Worm (Caenorhabditis elegans): ENCODE data around the gene Y22D7AL.15.

Gene Y22D7AL.15

ce11 chrIII:1657380-1657779 is 2.3 kb downstream of the Y22D7AL.15 start, which contains the start of gene cht-4:
Gene cht-4 (minus strand): TSS chrIII:1657480.
- TF ChIP-seq R02D3.7 (tag; optimal IDR thresholded peaks at IDR 0.05), result no peak
- no peak for TF ChIP-seq daf-16 (GFP tag; optimal IDR thresholded peaks at IDR 0.05)
- peak; percentile 46 for TF ChIP-seq daf-16 (tag; optimal IDR thresholded peaks at IDR 0.05)

DNA sequence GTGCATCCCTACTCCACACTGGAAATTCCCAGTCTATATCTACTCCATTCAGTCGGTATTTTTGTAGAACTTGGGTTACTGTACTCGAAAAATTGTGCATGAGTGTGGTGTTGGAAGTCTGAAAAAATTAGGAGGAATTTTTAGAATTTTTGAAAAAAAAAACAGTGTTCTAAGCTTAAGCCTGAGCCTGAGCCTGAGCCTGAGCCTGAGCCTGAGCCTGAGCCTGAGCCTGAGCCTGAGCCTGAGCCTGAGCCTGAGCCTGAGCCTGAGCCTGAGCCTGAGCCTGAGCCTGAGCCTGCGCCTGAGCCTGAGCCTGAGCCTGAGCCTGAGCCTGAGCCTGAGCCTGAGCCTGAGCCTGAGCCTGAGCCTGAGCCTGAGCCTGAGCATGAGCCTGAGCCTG is 3.4 kb downstream of the Y22D7AL.15 start:
- TF ChIP-seq set-16 (GFP tag; IDR thresholded peaks at IDR 0.05), result peak; percentile 43; the same call in 1 of the 2 replicates

DNA sequence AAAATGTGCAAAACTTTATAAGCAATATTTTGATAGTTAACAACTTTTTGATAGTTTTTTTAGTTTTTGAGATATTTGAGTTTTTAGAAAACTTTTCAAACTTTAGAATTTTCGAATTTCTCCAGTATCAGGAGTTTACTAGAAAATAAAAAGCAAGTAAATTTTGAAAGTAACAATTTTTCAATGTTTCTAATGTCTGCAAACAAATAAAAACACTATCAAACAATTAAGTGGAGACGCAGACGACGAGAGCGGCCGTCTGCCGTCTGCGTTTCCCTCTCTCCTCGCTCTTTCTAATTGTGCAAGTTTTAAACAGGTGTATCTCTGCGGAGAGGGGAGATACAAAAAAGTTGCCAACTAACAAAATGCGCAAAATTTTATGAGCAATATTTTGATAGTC is 6.7 kb downstream of the Y22D7AL.15 start:
- TF ChIP-seq aha-1 (tag) (peak; percentile 79), mxl-3 (GFP tag; optimal IDR thresholded peaks at IDR 0.05) (no peak)

DNA sequence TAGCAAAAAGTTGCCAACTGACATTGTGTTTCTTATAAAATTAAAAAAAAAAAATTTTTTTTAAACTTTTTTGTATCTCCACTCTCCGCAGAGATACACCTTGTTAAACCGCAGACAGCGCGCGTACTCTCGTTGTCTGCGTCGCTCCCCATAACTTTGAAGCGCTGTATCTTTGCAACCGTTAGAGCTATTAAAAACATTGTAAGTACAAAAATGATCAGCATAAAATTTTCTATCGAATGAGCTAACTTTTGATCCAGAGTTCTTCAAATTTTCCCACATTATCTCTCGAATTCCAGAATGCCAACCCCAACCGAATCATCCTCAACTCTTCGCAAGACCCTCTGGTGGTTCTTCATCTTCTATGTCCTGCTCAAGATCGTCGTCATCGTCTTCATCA is 7.5 kb downstream of the Y22D7AL.15 start, which contains the start of gene Y22D7AL.1:
Gene Y22D7AL.1, plus strand, starts transcription at position 301 of the 400 bp plus-strand sequence.
- TF ChIP-seq pqm-1 (tag; optimal IDR thresholded peaks at IDR 0.05) (no peak), daf-16 (GFP tag; optimal IDR thresholded peaks at IDR 0.05) (no peak), daf-16 (tag; optimal IDR thresholded peaks at IDR 0.05) (no peak), arid-1 (GFP tag; conservative IDR thresholded peaks at IDR 0.05) (no peak), hif-1 (tag; optimal IDR thresholded peaks at IDR 0.05) (no peak), aly-2 (tag; optimal IDR thresholded peaks at IDR 0.05) (no peak), madf-9 (GFP tag; conservative IDR thresholded peaks at IDR 0.05) (no peak)

DNA sequence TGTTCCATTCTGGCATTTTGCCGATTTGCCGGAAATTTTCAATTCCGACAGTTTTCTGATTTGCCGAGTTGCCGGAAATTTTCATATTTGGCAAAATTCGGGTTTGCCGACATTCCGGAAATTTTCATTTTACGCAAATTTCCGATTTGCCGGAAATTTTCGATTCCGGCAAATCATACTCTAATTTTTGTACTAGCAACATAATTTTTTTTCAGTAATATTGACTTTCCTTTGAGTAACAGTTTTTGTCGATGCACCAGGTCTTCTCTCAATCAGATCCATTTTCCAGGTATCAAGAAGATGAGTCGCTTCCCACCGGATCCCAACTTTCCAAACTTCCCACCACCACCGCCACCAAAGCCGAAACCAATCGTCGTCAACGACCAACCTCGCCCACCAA is 18.5 kb downstream of the Y22D7AL.15 start, which contains the start of gene Y22D7AL.3:
Gene Y22D7AL.3, plus strand, starts transcription at position 301 of the 400 bp plus-strand sequence.
- TF ChIP-seq ZK337.2 (GFP tag; IDR thresholded peaks at IDR 0.05), result no peak
- TF ChIP-seq aha-1 (tag), result peak; percentile 28

- TF ChIP-seq set-16 (GFP tag; IDR thresholded peaks at IDR 0.05) (peak; percentile 82), daf-8 (GFP tag; IDR thresholded peaks at IDR 0.05) (no peak)
These were observed 21.3 kb downstream of the Y22D7AL.15 start for ce11 chrIII:1638345-1638744.

DNA sequence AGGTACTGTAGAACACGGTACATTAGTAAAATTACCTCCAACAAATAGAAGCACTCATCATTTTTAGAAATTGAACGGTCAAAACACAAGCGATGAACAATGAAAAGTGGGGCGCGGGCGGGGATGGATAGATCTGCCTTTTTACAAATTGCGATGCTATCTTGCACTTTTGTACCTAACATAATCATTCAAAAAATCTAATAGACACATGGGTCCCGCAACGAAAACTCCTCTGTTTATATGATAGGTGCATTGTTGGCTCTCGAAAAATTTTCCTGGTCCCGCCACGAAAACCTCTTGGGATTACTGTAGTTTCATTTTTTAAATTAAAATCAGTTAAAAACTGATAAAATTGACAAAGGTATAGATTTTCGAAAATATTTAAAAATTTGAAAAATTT is 25.4 kb downstream of the Y22D7AL.15 start, which contains the start of gene Y22D7AL.11:
Gene Y22D7AL.11, minus strand, starts transcription at position 101 of the 400 bp plus-strand sequence.
- TF ChIP-seq Y75B8A.6 (GFP tag; IDR thresholded peaks at IDR 0.05), result no peak
- no peak for TF ChIP-seq vab-7 (GFP tag; IDR thresholded peaks at IDR 0.05)
- TF ChIP-seq nhr-102 (tag; optimal IDR thresholded peaks at IDR 0.05), result no peak
- no peak for TF ChIP-seq zfp-2 (tag; optimal IDR thresholded peaks at IDR 0.05)

DNA sequence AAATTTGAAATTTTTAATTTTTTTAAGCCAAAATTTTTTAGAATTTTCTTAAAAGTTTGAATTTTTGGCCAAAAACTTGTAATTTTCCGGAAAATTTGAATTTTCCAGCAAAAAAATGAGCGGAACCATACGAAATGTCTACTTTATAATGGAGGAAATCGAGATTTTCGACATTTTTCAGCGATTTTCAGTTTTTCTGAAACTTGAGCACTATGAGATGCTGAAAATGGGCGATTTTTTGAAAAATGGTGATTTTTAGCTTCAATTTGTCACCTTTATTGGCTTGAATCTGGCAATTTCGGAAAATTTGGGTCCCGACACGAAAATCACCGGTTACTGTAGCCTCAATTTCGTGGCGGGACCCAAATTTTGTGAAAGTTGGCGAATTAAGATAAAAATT is 33.1 kb downstream of the Y22D7AL.15 start, which contains the start of gene Y22D7AL.4:
Gene Y22D7AL.4, plus strand, starts transcription at position 109 of the 400 bp plus-strand sequence.
- TF ChIP-seq R02D3.7 (tag; optimal IDR thresholded peaks at IDR 0.05) (no peak), dmd-6 (GFP tag; IDR thresholded peaks at IDR 0.05) (no peak), nhr-237 (tag; optimal IDR thresholded peaks at IDR 0.05) (no peak), dpl-1 (GFP tag; optimal IDR thresholded peaks at IDR 0.05) (no peak), mxl-3 (GFP tag; optimal IDR thresholded peaks at IDR 0.05) (no peak), nhr-48 (tag; optimal IDR thresholded peaks at IDR 0.05) (no peak), ama-1 (optimal IDR thresholded peaks at IDR 0.05) (no peak), nhr-76 (tag; optimal IDR thresholded peaks at IDR 0.05) (no peak), unc-130 (GFP tag; optimal IDR thresholded peaks at IDR 0.05) (no peak), Y48G9A.11 (GFP tag; IDR thresholded peaks at IDR 0.05) (no peak), nhr-25 (tag; optimal IDR thresholded peaks at IDR 0.05; ENCODE audit: borderline replicate concordance, insufficient read depth) (no peak), dmd-9 (GFP tag; IDR thresholded peaks at IDR 0.05) (no peak), F37D6.2 (tag; optimal IDR thresholded peaks at IDR 0.05) (no peak), F26F4.8 (GFP tag; conservative IDR thresholded peaks at IDR 0.05) (no peak), mdt-29 (GFP tag; IDR thresholded peaks at IDR 0.05) (0 out of 2 replicates have a peak, but pooled peaks have one; percentile 27), sdz-12 (GFP tag; optimal IDR thresholded peaks at IDR 0.05) (peak; percentile 6), lin-39 (tag; optimal IDR thresholded peaks at IDR 0.05) (no peak), snpc-1.2 (GFP tag; IDR thresholded peaks at IDR 0.05) (no peak), aha-1 (tag) (peak; percentile 2), unc-62 (GFP tag; optimal IDR thresholded peaks at IDR 0.05 in 1 of 2) (no peak), unc-62 (tag; optimal IDR thresholded peaks at IDR 0.05) (no peak), dmd-8 (GFP tag; IDR thresholded peaks at IDR 0.05) (no peak), nhr-77 (tag; optimal IDR thresholded peaks at IDR 0.05) (no peak), ceh-62 (tag; optimal IDR thresholded peaks at IDR 0.05) (no peak), lin-1 (GFP tag; IDR thresholded peaks at IDR 0.05) (no peak)

Data from whole organism, L4 larva.